Fruit fly (Drosophila melanogaster) whole organism, wandering third instar larva: ENCODE measurements around the gene CG31174.

Source experiments
- Abd-B ChIP-seq: fragments of >200 bp; optimal IDR thresholded peaks from 2 replicates; lab custom pipeline; 2017; ENCODE audit warnings: missing biosample characterization, missing genetic modification characterization
- CG32264 ChIP-seq: fragments of 200-800 bp; sonication (Bioruptor generic); optimal IDR thresholded peaks from 2 replicates; lab custom pipeline; 2016; ENCODE audit warnings: missing biosample characterization, missing genetic modification characterization
- CG9705 ChIP-seq: fragments of 200-800 bp; sonication (Bioruptor generic); optimal IDR thresholded peaks from 2 replicates; lab custom pipeline; 2018; ENCODE audit warnings: missing biosample characterization, mild to moderate bottlenecking, missing genetic modification characterization
- CrebA ChIP-seq: fragments of 200-800 bp; sonication (Bioruptor generic); optimal IDR thresholded peaks from 2 replicates; lab custom pipeline; 2016; ENCODE audit warnings: missing biosample characterization, mild to moderate bottlenecking, missing genetic modification characterization, borderline replicate concordance
- Dfd ChIP-seq: fragments of >200 bp; optimal IDR thresholded peaks from 2 replicates; lab custom pipeline; 2017; ENCODE audit warnings: missing biosample characterization, missing genetic modification characterization
- Dif ChIP-seq: fragments of 200-275, 200-300 bp; sonication (Bioruptor generic); optimal IDR thresholded peaks from 2 replicates; lab custom pipeline; 2018; ENCODE audit warnings: missing biosample characterization, missing genetic modification characterization; ENCODE audit not compliant: partially characterized antibody
- GATAd ChIP-seq: sonication (Bioruptor generic); optimal IDR thresholded peaks from 2 replicates; lab custom pipeline; 2016; ENCODE audit warnings: missing biosample characterization, missing genetic modification characterization
- HLH106 ChIP-seq: fragments of 200-800 bp; optimal IDR thresholded peaks from 3 replicates; lab custom pipeline; 2019; ENCODE audit warnings: missing biosample characterization, mild to moderate bottlenecking, missing genetic modification characterization, moderate library complexity
- Hnf4 ChIP-seq: fragments of 200-800 bp; sonication (Bioruptor generic); optimal IDR thresholded peaks from 2 replicates; lab custom pipeline; 2016; ENCODE audit warnings: missing biosample characterization, mild to moderate bottlenecking, missing genetic modification characterization
- Hr78 ChIP-seq: fragments of >200 bp; optimal IDR thresholded peaks from 2 replicates; lab custom pipeline; 2017; ENCODE audit warnings: missing biosample characterization, missing genetic modification characterization
- Hr83 ChIP-seq: fragments of 200-300 bp; sonication (Bioruptor generic); optimal IDR thresholded peaks from 2 replicates; lab custom pipeline; 2016; ENCODE audit warnings: missing biosample characterization, mild to moderate bottlenecking, missing genetic modification characterization, moderate library complexity; ENCODE audit not compliant: poor library complexity, severe bottlenecking
- Jra ChIP-seq: sonication (Bioruptor generic); optimal IDR thresholded peaks from 2 replicates; lab custom pipeline; 2016; ENCODE audit warnings: missing biosample characterization, missing genetic modification characterization
- Mio ChIP-seq: sonication (Bioruptor generic); optimal IDR thresholded peaks from 2 replicates; lab custom pipeline; 2016; ENCODE audit warnings: missing biosample characterization, missing genetic modification characterization
- Myc ChIP-seq: fragments of >200 bp; optimal IDR thresholded peaks from 2 replicates; lab custom pipeline; 2017
- N ChIP-seq: fragments of >200 bp; optimal IDR thresholded peaks from 2 replicates; lab custom pipeline; 2018; ENCODE audit warnings: missing biosample characterization, missing external identifiers, missing genetic modification characterization
- OdsH ChIP-seq: fragments of 200-800 bp; sonication (Bioruptor generic); optimal IDR thresholded peaks from 2 replicates; lab custom pipeline; 2016; ENCODE audit warnings: missing biosample characterization, mild to moderate bottlenecking, missing genetic modification characterization
- Rel ChIP-seq, 2 experiments: fragments of 200-800 bp; sonication (Bioruptor generic) in 1 of 2; optimal IDR thresholded peaks; 2 replicates in 1 of 2; 3 replicates in 1 of 2; lab custom pipeline; 2016 to 2019; ENCODE audit warnings: mild to moderate bottlenecking in 2 of 2, missing biosample characterization in 2 of 2, missing genetic modification characterization in 2 of 2, moderate library complexity in 1 of 2
- Sp1 ChIP-seq: fragments of 200-800 bp; sonication (Bioruptor generic); optimal IDR thresholded peaks from 3 replicates; lab custom pipeline; 2019; ENCODE audit warnings: missing biosample characterization, mild to moderate bottlenecking, missing genetic modification characterization, moderate library complexity
- Vsx2 ChIP-seq: fragments of 200-300, 225-300 bp; sonication (Bioruptor generic); optimal IDR thresholded peaks from 2 replicates; lab custom pipeline; 2018; ENCODE audit warnings: missing biosample characterization, missing genetic modification characterization; ENCODE audit not compliant: partially characterized antibody
- br ChIP-seq: fragments of 200-800 bp; sonication (Bioruptor generic); optimal IDR thresholded peaks from 2 replicates; lab custom pipeline; 2016; ENCODE audit warnings: missing biosample characterization, missing genetic modification characterization
- brk ChIP-seq: fragments of 200-800 bp; sonication (Bioruptor generic); optimal IDR thresholded peaks from 2 replicates; lab custom pipeline; 2016; ENCODE audit warnings: missing biosample characterization, mild to moderate bottlenecking, missing genetic modification characterization
- dl ChIP-seq, 2 experiments: fragments of 175-275, 200-275 bp in 1 of 2; fragments of 200-275 bp in 1 of 2; sonication (Bioruptor generic); optimal IDR thresholded peaks; lab custom pipeline; 2018; ENCODE audit warnings: mild to moderate bottlenecking in 2 of 2, missing biosample characterization in 2 of 2, missing genetic modification characterization in 2 of 2, moderate library complexity in 2 of 2; ENCODE audit not compliant: partially characterized antibody in 2 of 2, insufficient read depth in 1 of 2
- dmrt93B ChIP-seq: fragments of 200-800 bp; sonication (Bioruptor generic); optimal IDR thresholded peaks from 2 replicates; lab custom pipeline; 2018; ENCODE audit warnings: missing biosample characterization, mild to moderate bottlenecking, missing genetic modification characterization
- dsf ChIP-seq: sonication (Bioruptor generic); optimal IDR thresholded peaks from 2 replicates; lab custom pipeline; 2016; ENCODE audit warnings: missing biosample characterization, missing genetic modification characterization, borderline replicate concordance
- foxo ChIP-seq, 2 experiments: fragments of 200-800 bp; sonication (Bioruptor generic); optimal IDR thresholded peaks; 2 replicates in 1 of 2; 3 replicates in 1 of 2; lab custom pipeline; 2016 to 2017; ENCODE audit warnings: missing biosample characterization in 2 of 2, missing genetic modification characterization in 2 of 2
- fru ChIP-seq: fragments of 200-800 bp; sonication (Bioruptor generic); optimal IDR thresholded peaks from 3 replicates; lab custom pipeline; 2016; ENCODE audit warnings: missing biosample characterization, mild to moderate bottlenecking, missing genetic modification characterization
- h ChIP-seq: fragments of 200-800 bp; sonication (Bioruptor generic); optimal IDR thresholded peaks from 3 replicates; lab custom pipeline; 2016; ENCODE audit warnings: missing biosample characterization, mild to moderate bottlenecking, missing genetic modification characterization
- jim ChIP-seq: fragments of 175-275, 200-325 bp; sonication (Bioruptor generic); optimal IDR thresholded peaks from 2 replicates; lab custom pipeline; 2016; ENCODE audit warnings: missing biosample characterization, mild to moderate bottlenecking, missing genetic modification characterization
- lola ChIP-seq: fragments of >200 bp; optimal IDR thresholded peaks from 2 replicates; lab custom pipeline; 2017; ENCODE audit warnings: missing biosample characterization, missing genetic modification characterization
- pan ChIP-seq: fragments of >200 bp; optimal IDR thresholded peaks from 2 replicates; lab custom pipeline; 2017
- psq ChIP-seq: fragments of 200-800 bp; sonication (Bioruptor generic); optimal IDR thresholded peaks from 3 replicates; lab custom pipeline; 2017; ENCODE audit warnings: missing biosample characterization, mild to moderate bottlenecking, missing genetic modification characterization, moderate library complexity
- rgr ChIP-seq: fragments of 200-800 bp; sonication (Bioruptor generic); optimal IDR thresholded peaks from 3 replicates; lab custom pipeline; 2016; ENCODE audit warnings: missing biosample characterization, mild to moderate bottlenecking, missing genetic modification characterization
- sage ChIP-seq: fragments of 200-800 bp; sonication (Bioruptor generic); optimal IDR thresholded peaks from 2 replicates; lab custom pipeline; 2016; ENCODE audit warnings: missing biosample characterization, mild to moderate bottlenecking, missing genetic modification characterization
- sv ChIP-seq: fragments of 200-800 bp; sonication (Bioruptor generic); optimal IDR thresholded peaks from 3 replicates; lab custom pipeline; 2016; ENCODE audit warnings: missing biosample characterization, missing genetic modification characterization
- tai ChIP-seq: sonication (Bioruptor generic); optimal IDR thresholded peaks from 2 replicates; lab custom pipeline; 2016; ENCODE audit warnings: missing biosample characterization, missing genetic modification characterization
- usp ChIP-seq: fragments of >200 bp; optimal IDR thresholded peaks from 2 replicates; lab custom pipeline; 2017; ENCODE audit warnings: missing biosample characterization, missing genetic modification characterization
- woc ChIP-seq: sonication (Bioruptor generic); optimal IDR thresholded peaks from 2 replicates; lab custom pipeline; 2016; ENCODE audit warnings: missing biosample characterization, mild to moderate bottlenecking, missing genetic modification characterization

The CG31174 gene

DNA sequence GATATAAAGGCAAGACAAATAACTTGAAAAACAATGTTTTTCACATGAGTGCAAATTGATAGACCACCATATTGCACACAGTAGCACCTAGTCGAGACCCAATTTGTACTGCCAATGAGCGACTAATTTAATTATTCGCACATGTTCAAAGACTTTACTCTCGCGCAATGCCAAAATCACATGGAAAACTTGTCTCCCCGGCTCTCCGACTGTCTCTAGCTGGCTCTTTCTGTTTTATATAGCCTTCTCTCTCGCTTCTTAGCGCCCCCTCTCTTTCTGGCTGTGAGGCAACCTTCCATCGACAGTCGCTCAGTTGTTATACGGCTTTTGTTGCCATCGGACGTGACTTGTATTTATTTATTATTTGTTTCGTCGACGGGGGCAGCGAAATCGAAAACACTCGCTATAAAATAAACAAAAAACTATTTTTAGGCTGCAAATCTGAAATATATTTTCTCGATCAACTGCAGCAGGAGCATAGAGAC, 5.7 kb upstream of the CG31174 start, which contains the start of gene CG6656:
TSS of gene CG6656 (plus strand) at position 312 of the 485 bp plus-strand sequence.
- peak; percentile 70 for TF ChIP-seq Vsx2
- TF ChIP-seq Jra, result no peak
- TF ChIP-seq usp (GFP tag; lab: Kevin White, UChicago), result no peak
- no peak for TF ChIP-seq N (GFP tag; lab: Kevin White, UChicago)
- peak; percentile 14 for TF ChIP-seq CG32264 (GFP tag; lab: Kevin White, UChicago)
- peak; percentile 46 for TF ChIP-seq fru
- no peak for TF ChIP-seq Myc (lab: Kevin White, UChicago)
- no peak for TF ChIP-seq Sp1 (GFP tag; lab: Kevin White, UChicago)
- TF ChIP-seq OdsH, result peak; percentile 24
- TF ChIP-seq dsf (GFP tag; lab: Kevin White, UChicago), result no peak
- no peak for TF ChIP-seq Rel (GFP tag; optimal IDR thresholded peaks at IDR 0.05; lab: Kevin White, UChicago)
- peak; percentile 41 for TF ChIP-seq Rel (tag; optimal IDR thresholded peaks at IDR 0.05; lab: Kevin White, UChicago)
- TF ChIP-seq HLH106, result peak; percentile 9
- no peak for TF ChIP-seq Dfd (GFP tag; lab: Kevin White, UChicago)
- TF ChIP-seq Hnf4 (GFP tag; lab: Kevin White, UChicago), result peak; percentile 62
- no peak for TF ChIP-seq psq (GFP tag; lab: Kevin White, UChicago)
- TF ChIP-seq woc (GFP tag; lab: Kevin White, UChicago), result peak; percentile 57
- TF ChIP-seq dl (GFP tag; optimal IDR thresholded peaks at IDR 0.05; lab: Kevin White, UChicago; ENCODE audit: insufficient read depth in 1 of 2, partially characterized antibody in 2 of 2), result peak; percentile 86 to 91
- peak; percentile 93 for TF ChIP-seq Dif
- no peak for TF ChIP-seq pan (lab: Kevin White, UChicago)
- TF ChIP-seq rgr, result no peak
- no peak for TF ChIP-seq lola (GFP tag; lab: Kevin White, UChicago)
- no peak for TF ChIP-seq Hr78

DNA sequence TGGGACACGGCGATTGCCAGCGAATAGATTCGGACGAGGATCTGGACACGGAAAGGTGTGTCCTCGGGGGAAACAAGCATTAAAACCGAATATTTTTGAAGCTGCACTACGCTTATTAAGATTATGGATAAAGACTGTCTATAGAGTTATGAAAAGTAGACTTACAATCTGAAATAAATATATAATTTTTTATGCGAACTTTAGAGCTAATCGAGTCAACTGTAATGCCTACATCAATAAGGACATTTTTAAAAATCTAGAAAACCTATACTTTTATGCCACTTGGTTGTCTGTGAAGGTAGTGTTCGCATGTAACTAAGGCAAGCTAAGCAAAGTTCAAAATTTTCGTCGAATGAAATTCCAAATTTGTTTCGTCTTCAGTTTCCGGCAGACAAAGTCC, 4.1 kb upstream of the CG31174 start, which contains the start of gene CG31178:
TSS of gene CG31178 (plus strand) at position 301 of the 400 bp plus-strand sequence.
- no peak for TF ChIP-seq lola (GFP tag; lab: Kevin White, UChicago)

DNA sequence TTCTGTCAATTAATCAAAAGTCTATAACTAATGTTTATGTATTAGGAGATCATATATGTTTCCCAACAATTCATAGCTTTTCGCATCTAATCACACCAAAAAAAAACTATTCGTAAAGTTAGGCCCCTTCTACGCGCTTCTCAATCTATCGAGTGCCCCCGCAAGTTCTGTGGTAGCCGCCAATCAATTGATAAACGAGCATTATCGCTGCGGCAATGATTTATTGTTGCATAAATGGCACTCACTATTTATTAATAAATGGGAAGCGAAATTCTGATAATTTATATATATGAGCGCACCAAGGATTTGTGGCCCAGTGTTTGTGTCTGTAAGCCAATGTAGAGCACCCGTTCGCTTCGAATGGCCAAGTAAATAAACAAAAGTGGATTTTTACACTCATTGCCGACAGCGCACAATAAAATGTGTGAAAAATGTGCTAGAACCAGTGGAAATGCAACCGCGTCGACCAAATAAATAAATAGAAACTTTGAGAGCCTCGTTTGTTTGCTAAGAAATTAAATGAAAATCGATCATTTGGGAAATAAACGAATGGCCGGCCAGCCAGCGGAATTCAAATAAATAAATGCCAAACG, 2.1 kb upstream of the CG31174 start:
- TF ChIP-seq Hr78 (no peak), sage (no peak), psq (GFP tag; lab: Kevin White, UChicago) (no peak), dmrt93B (no peak), foxo (GFP tag; optimal IDR thresholded peaks at IDR 0.05; lab: Kevin White, UChicago) (no peak), Hnf4 (GFP tag; lab: Kevin White, UChicago) (no peak), Sp1 (GFP tag; lab: Kevin White, UChicago) (no peak), dl (GFP tag; optimal IDR thresholded peaks at IDR 0.05; lab: Kevin White, UChicago; ENCODE audit: insufficient read depth in 1 of 2, partially characterized antibody in 2 of 2) (no peak)

DNA sequence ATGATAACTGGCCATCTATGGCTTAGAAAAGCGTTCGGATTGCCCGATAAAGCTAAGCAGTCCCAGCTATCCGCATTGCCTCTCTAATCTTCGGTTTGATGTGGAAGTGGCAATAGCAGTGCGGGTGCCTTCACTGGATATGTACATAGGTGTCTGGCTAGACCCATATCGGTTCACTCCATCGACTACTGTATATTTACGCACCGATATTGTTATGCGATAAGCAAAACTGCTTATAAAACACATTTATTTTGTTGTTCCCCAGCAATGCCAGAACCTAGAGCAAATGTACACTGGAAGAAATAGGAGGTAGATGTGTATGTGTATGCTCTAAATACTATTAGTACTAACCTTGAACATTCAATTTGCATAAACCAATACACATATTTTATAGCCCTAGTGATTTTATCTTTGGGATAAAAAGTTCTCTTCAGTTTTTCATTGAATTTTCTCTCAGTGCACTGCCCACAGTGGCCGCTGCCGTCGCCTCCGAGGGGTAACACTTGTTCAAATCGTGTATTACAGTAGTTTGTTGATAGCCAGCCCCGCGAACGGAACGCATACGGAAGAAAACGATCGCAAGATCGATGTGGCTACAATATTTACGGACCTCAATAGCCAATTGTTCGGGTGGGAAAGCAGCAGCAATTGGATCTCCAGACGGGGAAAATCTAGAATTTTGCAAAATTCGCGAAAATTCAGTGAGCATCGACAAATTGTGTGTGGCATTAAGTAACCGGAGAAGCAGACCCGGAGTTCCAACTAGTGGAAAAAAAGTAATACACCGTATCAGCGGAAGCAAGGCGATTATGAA, 1.1 kb upstream of the CG31174 start, which contains the start of gene CG31431:
TSS of gene CG31431 (plus strand) at position 524 of the 814 bp plus-strand sequence.
- TF ChIP-seq Mio (GFP tag; lab: Kevin White, UChicago), result peak; percentile 36
- TF ChIP-seq sv, result peak; percentile 97
- TF ChIP-seq Jra, result peak; percentile 44
- TF ChIP-seq fru, result peak; percentile 87
- no peak for TF ChIP-seq lola (GFP tag; lab: Kevin White, UChicago)
- peak; percentile 77 for TF ChIP-seq HLH106
- TF ChIP-seq br (GFP tag; lab: Kevin White, UChicago), result peak; percentile 80
- TF ChIP-seq dmrt93B, result peak; percentile 39
- peak; percentile 11 for TF ChIP-seq sage
- TF ChIP-seq foxo (GFP tag; optimal IDR thresholded peaks at IDR 0.05; lab: Kevin White, UChicago), result peak; percentile 62 to 90
- TF ChIP-seq dsf (GFP tag; lab: Kevin White, UChicago), result no peak
- TF ChIP-seq N (GFP tag; lab: Kevin White, UChicago), result no peak
- TF ChIP-seq Abd-B (GFP tag; lab: Kevin White, UChicago), result no peak
- TF ChIP-seq tai (GFP tag; lab: Kevin White, UChicago), result no peak
- no peak for TF ChIP-seq CrebA (GFP tag; lab: Kevin White, UChicago)
- no peak for TF ChIP-seq Rel (GFP tag; optimal IDR thresholded peaks at IDR 0.05; lab: Kevin White, UChicago)
- peak; percentile 56 for TF ChIP-seq Rel (tag; optimal IDR thresholded peaks at IDR 0.05; lab: Kevin White, UChicago)
- TF ChIP-seq CG9705 (GFP tag; lab: Kevin White, UChicago), result no peak
- TF ChIP-seq brk (GFP tag; lab: Kevin White, UChicago), result no peak
- peak; percentile 65 for TF ChIP-seq CG32264 (GFP tag; lab: Kevin White, UChicago)
- no peak for TF ChIP-seq Hr83
- TF ChIP-seq Dif, result no peak
- TF ChIP-seq psq (GFP tag; lab: Kevin White, UChicago), result peak; percentile 70
- no peak for TF ChIP-seq GATAd (GFP tag; lab: Kevin White, UChicago)
- TF ChIP-seq dl (GFP tag; optimal IDR thresholded peaks at IDR 0.05; lab: Kevin White, UChicago; ENCODE audit: insufficient read depth in 1 of 2, partially characterized antibody in 2 of 2), result no peak
- TF ChIP-seq Dfd (GFP tag; lab: Kevin White, UChicago), result no peak
- no peak for TF ChIP-seq Myc (lab: Kevin White, UChicago)
- peak; percentile 60 for TF ChIP-seq woc (GFP tag; lab: Kevin White, UChicago)
- TF ChIP-seq Hr78, result no peak
- no peak for TF ChIP-seq usp (GFP tag; lab: Kevin White, UChicago)
- TF ChIP-seq h, result peak; percentile 78
- peak; percentile 61 for TF ChIP-seq Sp1 (GFP tag; lab: Kevin White, UChicago)
- TF ChIP-seq jim (GFP tag; lab: Kevin White, UChicago), result no peak
